Worm (Caenorhabditis elegans): Measurements from ENCODE around the gene T09F3.4.
"Not testable (repeated sequence)": the region's sequence is repeated elsewhere in the genome, so short reads cannot be mapped to it uniquely, and the experiment has no call there.

T09F3.4 gene

DNA sequence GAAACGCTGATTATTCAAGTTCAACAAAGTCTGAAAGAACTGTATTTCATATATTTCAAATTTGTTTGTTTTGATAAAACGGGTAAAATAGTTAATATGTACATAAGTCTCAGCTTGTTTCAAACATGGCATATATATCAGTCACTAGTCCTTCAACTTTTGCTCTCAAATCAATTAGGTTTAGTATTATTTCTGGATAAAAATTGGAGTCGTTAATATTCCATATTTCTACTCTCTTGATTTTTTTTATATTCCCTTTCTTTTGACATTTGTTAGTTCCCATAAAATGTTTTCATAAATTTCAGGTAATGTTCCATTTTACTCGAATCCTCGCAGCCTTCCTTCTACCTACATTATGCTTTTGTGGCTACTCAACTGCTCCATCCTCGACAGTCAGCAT, 40.3 kb downstream of the T09F3.4 start, which contains the start of gene cut-4:
TSS of gene cut-4 (plus strand) at position 301 of the 400 bp plus-strand sequence.
- TF ChIP-seq tab-1 (GFP tag; IDR thresholded peaks at IDR 0.05) (no peak), klf-2 (GFP tag; conservative IDR thresholded peaks at IDR 0.05) (no peak), ztf-29 (GFP tag; IDR thresholded peaks at IDR 0.05) (no peak), med-1 (GFP tag; optimal IDR thresholded peaks at IDR 0.05; ENCODE audit: insufficient read depth) (no peak), cog-1 (tag; optimal IDR thresholded peaks at IDR 0.05) (no peak), ztf-23 (GFP tag; IDR thresholded peaks at IDR 0.05) (no peak), T22C8.4 (GFP tag; IDR thresholded peaks at IDR 0.05) (no peak), ref-1 (GFP tag; conservative IDR thresholded peaks at IDR 0.05) (no peak), flt-1 (GFP tag; IDR thresholded peaks at IDR 0.05) (no peak)

DNA sequence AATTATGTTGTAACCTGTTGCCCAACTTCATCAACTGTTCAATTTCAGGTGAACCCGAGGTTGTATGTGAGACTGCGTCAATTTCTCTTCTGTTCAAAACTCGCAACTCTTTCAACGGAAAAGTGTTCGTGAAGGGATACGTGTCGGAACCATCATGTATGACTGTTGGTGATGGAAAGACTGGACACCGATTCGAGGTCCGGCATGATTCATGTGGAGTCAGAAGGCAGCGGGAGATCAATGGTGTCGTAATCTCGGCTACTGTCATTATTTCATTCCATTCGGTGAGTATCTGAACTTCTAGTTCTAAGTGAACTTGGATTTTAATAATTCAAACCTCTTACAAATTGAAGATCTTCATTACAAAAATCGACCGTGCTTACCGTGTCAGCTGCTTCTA, 42.3 kb downstream of the T09F3.4 start:
- TF ChIP-seq flt-1 (GFP tag; IDR thresholded peaks at IDR 0.05) = no peak
- no peak for TF ChIP-seq T22C8.4 (GFP tag; IDR thresholded peaks at IDR 0.05)
- TF ChIP-seq tab-1 (GFP tag; IDR thresholded peaks at IDR 0.05) = no peak
- no peak for TF ChIP-seq klf-2 (GFP tag; conservative IDR thresholded peaks at IDR 0.05)
- TF ChIP-seq cog-1 (tag; optimal IDR thresholded peaks at IDR 0.05) = no peak
- TF ChIP-seq ztf-23 (GFP tag; IDR thresholded peaks at IDR 0.05) = no peak
- TF ChIP-seq ztf-29 (GFP tag; IDR thresholded peaks at IDR 0.05) = no peak
- TF ChIP-seq ref-1 (GFP tag; conservative IDR thresholded peaks at IDR 0.05) = no peak
- TF ChIP-seq med-1 (GFP tag; optimal IDR thresholded peaks at IDR 0.05; ENCODE audit: insufficient read depth) = no peak

DNA sequence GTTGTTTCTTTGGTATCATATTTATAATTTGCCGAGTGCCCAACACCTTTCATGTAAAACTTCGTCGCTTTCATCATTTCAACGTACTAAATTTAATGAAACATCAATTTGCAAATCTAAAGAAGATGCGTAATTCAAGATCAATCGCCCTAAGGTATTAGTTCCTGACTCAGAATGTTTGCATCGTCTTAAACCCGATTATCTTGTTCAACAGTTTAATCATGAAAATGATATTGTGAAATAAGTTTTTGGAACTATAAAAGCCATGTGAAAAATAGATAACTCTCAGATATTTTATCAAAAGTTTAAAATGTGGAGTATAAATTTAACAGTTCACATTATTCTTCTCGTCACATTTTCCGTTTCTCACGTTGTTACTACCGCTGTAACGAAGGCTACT, 44.5 kb downstream of the T09F3.4 start, which contains the start of gene E04D5.4:
TSS of gene E04D5.4 (plus strand) at position 301 of the 400 bp plus-strand sequence.
- TF ChIP-seq flt-1 (GFP tag; IDR thresholded peaks at IDR 0.05) (no peak), ztf-29 (GFP tag; IDR thresholded peaks at IDR 0.05) (no peak), med-1 (GFP tag; optimal IDR thresholded peaks at IDR 0.05; ENCODE audit: insufficient read depth) (no peak), ref-1 (GFP tag; conservative IDR thresholded peaks at IDR 0.05) (no peak), klf-2 (GFP tag; conservative IDR thresholded peaks at IDR 0.05) (no peak), ztf-23 (GFP tag; IDR thresholded peaks at IDR 0.05) (no peak), T22C8.4 (GFP tag; IDR thresholded peaks at IDR 0.05) (no peak)

- not testable (repeated sequence) for TF ChIP-seq ref-1 (GFP tag; conservative IDR thresholded peaks at IDR 0.05); tab-1 (GFP tag; IDR thresholded peaks at IDR 0.05); T22C8.4 (GFP tag; IDR thresholded peaks at IDR 0.05)
Measured at ce11 chrII:10442846-10443245, 47.3 kb downstream of the T09F3.4 start, which contains the start of gene ZK673.1. Gene ZK673.1, plus strand, starts transcription at chrII:10443146.

ce11 chrII:10443898-10444297, 48.4 kb downstream of the T09F3.4 start:
- TF ChIP-seq cog-1 (tag; optimal IDR thresholded peaks at IDR 0.05) (no peak), tab-1 (GFP tag; IDR thresholded peaks at IDR 0.05) (no peak), ztf-23 (GFP tag; IDR thresholded peaks at IDR 0.05) (no peak), ztf-29 (GFP tag; IDR thresholded peaks at IDR 0.05) (no peak), T22C8.4 (GFP tag; IDR thresholded peaks at IDR 0.05) (no peak), ref-1 (GFP tag; conservative IDR thresholded peaks at IDR 0.05) (no peak), med-1 (GFP tag; optimal IDR thresholded peaks at IDR 0.05; ENCODE audit: insufficient read depth) (no peak), flt-1 (GFP tag; IDR thresholded peaks at IDR 0.05) (no peak), klf-2 (GFP tag; conservative IDR thresholded peaks at IDR 0.05) (no peak)

DNA sequence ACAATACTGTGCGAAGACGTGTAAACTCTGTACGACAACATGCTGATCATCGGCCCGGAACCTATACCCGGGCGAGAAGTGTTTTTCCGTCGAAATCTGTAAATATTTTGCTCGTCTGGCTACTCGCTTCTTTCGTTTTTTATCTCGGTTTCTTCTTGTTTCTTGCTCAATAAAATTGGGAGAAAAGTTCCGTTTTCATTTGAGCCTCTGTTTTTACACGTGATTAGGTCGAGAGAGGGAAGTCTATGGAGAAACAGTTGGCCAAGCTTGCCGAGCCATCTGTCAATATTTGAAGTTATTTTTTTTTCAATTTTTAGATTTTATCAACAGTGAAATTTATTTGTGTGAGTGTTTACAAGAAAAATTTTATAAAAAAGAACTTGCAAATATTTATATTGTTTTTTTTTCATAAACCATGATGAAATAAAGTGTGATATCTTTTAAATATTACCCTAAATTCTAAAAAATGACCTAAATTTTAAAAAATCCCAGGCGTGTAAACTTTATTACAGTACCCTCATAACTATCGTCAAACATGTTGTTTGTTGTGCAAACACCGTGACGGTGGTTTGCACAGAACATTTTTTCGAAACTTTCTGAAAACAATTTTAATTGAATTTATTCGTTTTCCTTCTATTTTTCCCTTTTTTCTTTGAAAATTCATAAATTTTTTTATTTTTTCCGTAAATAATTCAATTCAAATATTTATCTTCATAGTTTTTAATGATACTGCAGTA, 49.6 kb downstream of the T09F3.4 start:
- TF ChIP-seq cog-1 (tag; optimal IDR thresholded peaks at IDR 0.05) (no peak), klf-2 (GFP tag; conservative IDR thresholded peaks at IDR 0.05) (no peak), flt-1 (GFP tag; IDR thresholded peaks at IDR 0.05) (no peak), T22C8.4 (GFP tag; IDR thresholded peaks at IDR 0.05) (no peak), tab-1 (GFP tag; IDR thresholded peaks at IDR 0.05) (no peak), ztf-23 (GFP tag; IDR thresholded peaks at IDR 0.05) (no peak), ztf-29 (GFP tag; IDR thresholded peaks at IDR 0.05) (no peak), ref-1 (GFP tag; conservative IDR thresholded peaks at IDR 0.05) (no peak), med-1 (GFP tag; optimal IDR thresholded peaks at IDR 0.05; ENCODE audit: insufficient read depth) (no peak)

- TF ChIP-seq klf-2 (GFP tag; conservative IDR thresholded peaks at IDR 0.05) = no peak
- TF ChIP-seq cog-1 (tag; optimal IDR thresholded peaks at IDR 0.05) = no peak
Measured at ce11 chrII:10445738-10446137, 50.2 kb downstream of the T09F3.4 start.

DNA sequence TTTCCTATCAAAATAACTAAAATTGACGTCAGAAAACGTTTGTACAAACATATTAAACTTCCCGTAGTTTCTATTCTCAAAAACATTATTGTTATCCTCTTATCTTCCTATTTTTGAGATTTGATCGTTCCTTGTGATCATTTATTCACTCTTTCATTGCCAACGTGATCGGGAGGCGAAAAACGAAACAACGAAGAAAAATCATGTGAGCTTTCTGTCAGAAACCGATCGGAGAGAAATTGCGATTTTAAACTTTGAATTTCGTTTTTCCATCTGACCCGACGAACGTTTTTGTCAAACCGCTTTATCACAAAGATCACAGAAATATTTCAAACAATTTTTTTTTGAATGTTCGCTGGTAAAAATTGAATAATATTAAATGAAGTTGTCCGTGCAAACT, 50.8 kb downstream of the T09F3.4 start:
- TF ChIP-seq ztf-23 (GFP tag; IDR thresholded peaks at IDR 0.05) (no peak), flt-1 (GFP tag; IDR thresholded peaks at IDR 0.05) (no peak), T22C8.4 (GFP tag; IDR thresholded peaks at IDR 0.05) (no peak), tab-1 (GFP tag; IDR thresholded peaks at IDR 0.05) (no peak), klf-2 (GFP tag; conservative IDR thresholded peaks at IDR 0.05) (no peak), ztf-29 (GFP tag; IDR thresholded peaks at IDR 0.05) (no peak), ref-1 (GFP tag; conservative IDR thresholded peaks at IDR 0.05) (no peak), cog-1 (tag; optimal IDR thresholded peaks at IDR 0.05) (no peak), med-1 (GFP tag; optimal IDR thresholded peaks at IDR 0.05; ENCODE audit: insufficient read depth) (no peak)
